Worm (Caenorhabditis elegans) whole organism, young adult: ENCODE data around the gene F52G3.8.
A peak's percentile ranks its signal among the peaks of the same experiment; 100 is the strongest.

Experiments
- C17E4.6 ChIP-seq: fragments of 200-800 bp; sonication (Bioruptor generic); IDR thresholded peaks from 2 replicates; pipeline ENCODE4 v1.3.6; 2022; ENCODE audit warnings: missing genetic modification reagents, missing genetic modification characterization, missing compliant biosample characterization
- D2030.7 ChIP-seq: fragments of 200-800 bp; sonication (Bioruptor generic); IDR thresholded peaks from 2 replicates; pipeline ENCODE4 v1.3.6; 2022; ENCODE audit warnings: missing genetic modification reagents, missing genetic modification characterization, missing compliant biosample characterization
- F57A8.1 ChIP-seq: fragments of 200-800 bp; sonication (Bioruptor generic); optimal IDR thresholded peaks from 2 replicates; lab custom pipeline; 2018; ENCODE audit warnings: mild to moderate bottlenecking, missing genetic modification characterization, moderate library complexity, missing compliant biosample characterization
- K11D2.4 ChIP-seq: fragments of 200-800 bp; sonication (Bioruptor generic); IDR thresholded peaks from 2 replicates; pipeline ENCODE4 v1.3.6; 2022; ENCODE audit warnings: missing genetic modification reagents, missing genetic modification characterization, missing compliant biosample characterization
- K12H6.12 ChIP-seq: fragments of 200-800 bp; sonication (Bioruptor generic); optimal IDR thresholded peaks from 2 replicates; lab custom pipeline; 2018; ENCODE audit warnings: mild to moderate bottlenecking, missing genetic modification characterization, missing compliant biosample characterization
- T26A5.8 ChIP-seq: sonication (generic microtip); optimal IDR thresholded peaks from 2 replicates; lab custom pipeline; 2016; ENCODE audit warnings: missing genetic modification characterization, missing compliant biosample characterization
- Y79H2A.3 ChIP-seq: fragments of 200-800 bp; sonication (Bioruptor generic); conservative IDR thresholded peaks from 2 replicates; pipeline ENCODE4 v1.3.6; 2022; ENCODE audit warnings: missing genetic modification reagents, missing genetic modification characterization, missing compliant biosample characterization
- Y95B8A.8 ChIP-seq: fragments of 200-800 bp; sonication (Bioruptor generic); IDR thresholded peaks from 2 replicates; pipeline ENCODE4 v1.3.6; 2022; ENCODE audit warnings: missing genetic modification reagents, missing genetic modification characterization, missing compliant biosample characterization
- akir-1 ChIP-seq: fragments of 200-800 bp; sonication (Bioruptor generic); optimal IDR thresholded peaks from 2 replicates; lab custom pipeline; 2018; ENCODE audit warnings: mild to moderate bottlenecking, missing genetic modification characterization, moderate library complexity, missing compliant biosample characterization
- aptf-2 ChIP-seq: fragments of 200-800 bp; sonication (Bioruptor generic); conservative IDR thresholded peaks from 2 replicates; pipeline ENCODE4 v1.3.6; 2022; ENCODE audit warnings: missing genetic modification reagents, missing genetic modification characterization, missing compliant biosample characterization
- atf-7 ChIP-seq: sonication (generic microtip); optimal IDR thresholded peaks from 2 replicates; lab custom pipeline; 2017; ENCODE audit warnings: mild to moderate bottlenecking, missing genetic modification characterization, missing compliant biosample characterization
- attf-3 ChIP-seq: fragments of 200-800 bp; sonication (Bioruptor generic); conservative IDR thresholded peaks from 2 replicates; pipeline ENCODE4 v1.3.6; 2022; ENCODE audit warnings: missing genetic modification reagents, missing genetic modification characterization, missing compliant biosample characterization
- attf-5 ChIP-seq: fragments of 200-800 bp; sonication (Bioruptor generic); optimal IDR thresholded peaks from 2 replicates; lab custom pipeline; 2018; ENCODE audit warnings: mild to moderate bottlenecking, missing genetic modification characterization, missing compliant biosample characterization
- cebp-1 ChIP-seq, 2 experiments: fragments of 200-800 bp in 1 of 2; sonication (Bioruptor generic) in 1 of 2; sonication (generic microtip) in 1 of 2; IDR thresholded peaks in 1 of 2; optimal IDR thresholded peaks in 1 of 2; 2 replicates each; pipeline versions ENCODE4 v1.3.6 to Lab custom; 2017 to 2022; ENCODE audit warnings: missing compliant biosample characterization in 2 of 2, missing genetic modification characterization in 2 of 2, mild to moderate bottlenecking in 1 of 2, missing genetic modification reagents in 1 of 2, moderate library complexity in 1 of 2
- ceh-27 ChIP-seq: fragments of 200-800 bp; sonication (Bioruptor generic); optimal IDR thresholded peaks from 2 replicates; lab custom pipeline; 2018; ENCODE audit warnings: mild to moderate bottlenecking, missing genetic modification characterization, moderate library complexity, missing compliant biosample characterization
- ceh-58 ChIP-seq: fragments of 200-800 bp; sonication (Bioruptor generic); IDR thresholded peaks from 2 replicates; pipeline ENCODE4 v1.3.6; 2022; ENCODE audit warnings: missing genetic modification characterization, missing compliant biosample characterization
- ceh-79 ChIP-seq: sonication (generic microtip); optimal IDR thresholded peaks from 2 replicates; lab custom pipeline; 2017; ENCODE audit warnings: mild to moderate bottlenecking, missing genetic modification characterization, missing compliant biosample characterization
- ceh-91 ChIP-seq: fragments of 200-800 bp; sonication (Bioruptor generic); IDR thresholded peaks from 2 replicates; pipeline ENCODE4 v1.3.6; 2022; ENCODE audit warnings: missing genetic modification reagents, missing genetic modification characterization, missing compliant biosample characterization
- chd-7 ChIP-seq: sonication (generic microtip); optimal IDR thresholded peaks from 2 replicates; lab custom pipeline; 2016; ENCODE audit warnings: mild to moderate bottlenecking, missing genetic modification characterization, moderate library complexity, missing compliant biosample characterization
- die-1 ChIP-seq: sonication (generic microtip); optimal IDR thresholded peaks from 2 replicates; lab custom pipeline; 2016; ENCODE audit warnings: missing genotype, mild to moderate bottlenecking, missing genetic modification characterization, missing compliant biosample characterization
- dox-1 ChIP-seq: fragments of 200-800 bp; sonication (Bioruptor generic); IDR thresholded peaks from 2 replicates; pipeline ENCODE4 v1.3.6; 2022; ENCODE audit warnings: missing genetic modification reagents, missing genetic modification characterization, missing compliant biosample characterization
- dpff-1 ChIP-seq: sonication (generic microtip); optimal IDR thresholded peaks from 2 replicates; lab custom pipeline; 2017; ENCODE audit warnings: mild to moderate bottlenecking, missing genetic modification characterization, missing compliant biosample characterization
- dpl-1 ChIP-seq: fragments of 150-350 bp; optimal IDR thresholded peaks from 2 replicates; lab custom pipeline; 2014; ENCODE audit warnings: missing biosample characterization, missing genetic modification reagents, missing genetic modification characterization
- egl-44 ChIP-seq: fragments of 200-800 bp; sonication (Bioruptor generic); IDR thresholded peaks from 2 replicates; pipeline ENCODE4 v1.3.6; 2022; ENCODE audit warnings: missing genetic modification reagents, missing genetic modification characterization, missing compliant biosample characterization
- hmg-1.2 ChIP-seq: fragments of 200-800 bp; sonication (Bioruptor generic); IDR thresholded peaks from 2 replicates; pipeline ENCODE4 v1.3.6; 2022; ENCODE audit warnings: missing genetic modification reagents, missing genetic modification characterization, missing compliant biosample characterization
- hsf-1 ChIP-seq: fragments of 200-800 bp; sonication (Bioruptor generic); IDR thresholded peaks from 2 replicates; pipeline ENCODE4 v1.3.6; 2022; ENCODE audit warnings: missing genetic modification reagents, missing genetic modification characterization, missing compliant biosample characterization
- lin-40 ChIP-seq: sonication (generic microtip); optimal IDR thresholded peaks from 2 replicates; lab custom pipeline; 2016; ENCODE audit warnings: missing genetic modification characterization, mild to moderate bottlenecking, missing compliant biosample characterization, missing genotype, missing genetic modification reagents
- lir-1 ChIP-seq: fragments of 200-800 bp; sonication (Bioruptor generic); conservative IDR thresholded peaks from 2 replicates; pipeline ENCODE4 v1.3.6; 2022; ENCODE audit warnings: missing genetic modification reagents, missing genetic modification characterization, missing compliant biosample characterization
- lsy-27 ChIP-seq: sonication (generic microtip); optimal IDR thresholded peaks from 2 replicates; lab custom pipeline; 2017; ENCODE audit warnings: missing genetic modification characterization, mild to moderate bottlenecking, missing compliant biosample characterization, antibody characterized with exemption, missing genotype, borderline replicate concordance; ENCODE audit not compliant: insufficient read depth
- madf-6 ChIP-seq: fragments of 200-800 bp; sonication (Bioruptor generic); IDR thresholded peaks from 2 replicates; pipeline ENCODE4 v1.3.6; 2022; ENCODE audit warnings: missing genetic modification reagents, missing genetic modification characterization, missing compliant biosample characterization
- madf-8 ChIP-seq: fragments of 200-800 bp; sonication (Bioruptor generic); conservative IDR thresholded peaks from 2 replicates; pipeline ENCODE4 v1.3.6; 2022; ENCODE audit warnings: missing genetic modification reagents, missing genetic modification characterization, missing compliant biosample characterization
- mes-4 ChIP-seq: sonication (generic microtip); optimal IDR thresholded peaks from 2 replicates; lab custom pipeline; 2016; ENCODE audit warnings: missing genotype, missing genetic modification characterization, missing compliant biosample characterization
- mxl-1 ChIP-seq: sonication (generic microtip); optimal IDR thresholded peaks from 2 replicates; lab custom pipeline; 2016; ENCODE audit warnings: missing genetic modification characterization, missing compliant biosample characterization
- nfya-1 ChIP-seq: sonication (generic microtip); optimal IDR thresholded peaks from 2 replicates; lab custom pipeline; 2017; ENCODE audit warnings: antibody characterized with exemption, missing compliant biosample characterization, missing genetic modification characterization, borderline replicate concordance; ENCODE audit not compliant: insufficient read depth
- nfya-2 ChIP-seq: fragments of 200-800 bp; sonication (Bioruptor generic); IDR thresholded peaks from 2 replicates; pipeline ENCODE4 v1.3.6; 2022; ENCODE audit warnings: missing genetic modification reagents, missing genetic modification characterization, missing compliant biosample characterization
- nhr-120 ChIP-seq: fragments of 200-800 bp; sonication (Bioruptor generic); IDR thresholded peaks from 2 replicates; pipeline ENCODE4 v1.3.6; 2022; ENCODE audit warnings: missing genetic modification characterization, missing compliant biosample characterization
- nhr-90 ChIP-seq: sonication (generic microtip); optimal IDR thresholded peaks from 2 replicates; lab custom pipeline; 2016; ENCODE audit warnings: missing genotype, mild to moderate bottlenecking, missing genetic modification characterization, missing compliant biosample characterization
- rcor-1 ChIP-seq: fragments of 200-800 bp; sonication (Bioruptor generic); IDR thresholded peaks from 2 replicates; pipeline ENCODE4 v1.3.6; 2022; ENCODE audit warnings: missing genetic modification reagents, missing genetic modification characterization, missing compliant biosample characterization
- sea-2 ChIP-seq: fragments of 200-800 bp; sonication (Bioruptor generic); IDR thresholded peaks from 2 replicates; pipeline ENCODE4 v1.3.6; 2022; ENCODE audit warnings: missing genetic modification characterization, missing compliant biosample characterization
- snpc-1.3 ChIP-seq: sonication (generic microtip); optimal IDR thresholded peaks from 2 replicates; lab custom pipeline; 2017; ENCODE audit warnings: missing genetic modification characterization, mild to moderate bottlenecking, missing compliant biosample characterization, antibody characterized with exemption, moderate library complexity, missing genotype, missing genetic modification reagents; ENCODE audit not compliant: insufficient read depth
- snpc-3.4 ChIP-seq: sonication (generic microtip); optimal IDR thresholded peaks from 2 replicates; lab custom pipeline; 2017; ENCODE audit warnings: missing genetic modification characterization, mild to moderate bottlenecking, missing compliant biosample characterization, antibody characterized with exemption, moderate library complexity, missing genotype, missing genetic modification reagents
- snpc-4 ChIP-seq, 5 experiments: fragments of 150-350 bp in 1 of 5; sonication (generic microtip) in 4 of 5; optimal IDR thresholded peaks; 2 replicates each; lab custom pipeline; 2014 to 2018; ENCODE audit warnings: missing genetic modification characterization in 5 of 5, missing biosample characterization in 3 of 5, antibody characterized with exemption in 2 of 5, mild to moderate bottlenecking in 2 of 5, missing compliant biosample characterization in 2 of 5, missing genotype in 2 of 5, moderate library complexity in 2 of 5, missing genetic modification reagents in 1 of 5
- somi-1 ChIP-seq: fragments of 200-800 bp; sonication (Bioruptor generic); optimal IDR thresholded peaks from 2 replicates; lab custom pipeline; 2018; ENCODE audit warnings: mild to moderate bottlenecking, missing genetic modification characterization, missing compliant biosample characterization
- sptf-2 ChIP-seq: fragments of 200-800 bp; sonication (Bioruptor generic); optimal IDR thresholded peaks from 2 replicates; lab custom pipeline; 2018; ENCODE audit warnings: mild to moderate bottlenecking, missing genetic modification characterization, missing compliant biosample characterization
- tlf-1 ChIP-seq: fragments of 200-800 bp; sonication (Bioruptor generic); optimal IDR thresholded peaks from 2 replicates; lab custom pipeline; 2018; ENCODE audit warnings: mild to moderate bottlenecking, missing genetic modification characterization, missing compliant biosample characterization
- zim-3 ChIP-seq: sonication (generic microtip); optimal IDR thresholded peaks from 2 replicates; lab custom pipeline; 2017; ENCODE audit warnings: mild to moderate bottlenecking, missing genetic modification characterization, moderate library complexity, missing compliant biosample characterization
- ztf-28 ChIP-seq: fragments of 200-800 bp; sonication (Bioruptor generic); IDR thresholded peaks from 2 replicates; pipeline ENCODE4 v1.3.6; 2022; ENCODE audit warnings: missing genetic modification reagents, missing genetic modification characterization, missing compliant biosample characterization

Gene F52G3.8

DNA sequence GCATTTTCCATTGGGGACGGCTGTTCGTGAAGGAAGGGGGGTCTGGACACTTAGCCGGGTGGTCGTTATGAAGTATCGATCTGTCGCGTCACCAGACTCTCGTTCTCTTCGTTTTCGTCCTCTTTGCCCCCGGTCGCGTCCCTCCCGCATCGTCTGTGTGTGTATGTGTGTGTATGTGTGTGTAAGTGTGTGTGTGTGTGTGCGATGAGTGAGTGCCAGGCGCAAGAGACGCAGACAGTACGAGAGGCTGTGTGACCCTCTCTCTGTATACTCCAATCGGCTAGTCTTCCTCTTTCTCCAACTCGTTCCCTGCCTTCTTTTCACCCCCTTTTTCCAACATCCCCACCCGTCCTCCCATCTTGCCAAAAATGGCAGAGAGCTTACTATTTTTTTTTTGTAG lies 8.6 kb upstream of the F52G3.8 start (continued):
- TF ChIP-seq snpc-1.3 (tag; lab: Kevin White, UChicago) (peak; percentile 29), dox-1 (peak; percentile 77), lin-40 (tag; lab: Kevin White, UChicago) (peak; percentile 81), die-1 (tag; lab: Kevin White, UChicago) (peak; percentile 23), F57A8.1 (no peak), aptf-2 (GFP tag; lab: Robert Waterston, UW) (no peak), Y79H2A.3 (GFP tag; lab: Robert Waterston, UW) (no peak), tlf-1 (GFP tag; lab: Kevin White, UChicago) (peak; percentile 18), nhr-90 (tag; lab: Kevin White, UChicago) (no peak), egl-44 (GFP tag; lab: Robert Waterston, UW) (peak; percentile 69; the same call in 1 of the 2 replicates), snpc-3.4 (tag; lab: Kevin White, UChicago) (no peak), K12H6.12 (tag; lab: Kevin White, UChicago) (peak; percentile 88), attf-3 (GFP tag; lab: Robert Waterston, UW) (no peak), lir-1 (GFP tag; lab: Robert Waterston, UW) (peak; percentile 98), snpc-4 (GFP tag; optimal IDR thresholded peaks at IDR 0.05; lab: Kevin White, UChicago) (no peak), snpc-4 (tag; optimal IDR thresholded peaks at IDR 0.05; lab: Kevin White, UChicago) (peak in 3 of 4 experiments; percentile 29 to 70 (median 51)), madf-8 (GFP tag; lab: Robert Waterston, UW) (no peak), T26A5.8 (no peak), somi-1 (GFP tag; lab: Kevin White, UChicago) (peak; percentile 59), ceh-91 (GFP tag; lab: Robert Waterston, UW) (no peak), attf-5 (GFP tag; lab: Kevin White, UChicago) (peak; percentile 64), sptf-2 (GFP tag; lab: Kevin White, UChicago) (no peak), nfya-1 (no peak), ceh-79 (tag; lab: Kevin White, UChicago) (no peak), zim-3 (tag; lab: Kevin White, UChicago) (no peak), mxl-1 (tag; lab: Kevin White, UChicago) (no peak), rcor-1 (GFP tag; lab: Robert Waterston, UW) (peak; percentile 48; the same call in 1 of the 2 replicates), chd-7 (tag; lab: Kevin White, UChicago) (peak; percentile 77), C17E4.6 (GFP tag; lab: Robert Waterston, UW) (no peak), sea-2 (GFP tag; lab: Robert Waterston, UW) (no peak), nfya-2 (GFP tag; lab: Robert Waterston, UW) (no peak), cebp-1 (GFP tag; IDR thresholded peaks at IDR 0.05; lab: Robert Waterston, UW) (0 out of 2 replicates have a peak, but pooled peaks have one; percentile 39), cebp-1 (tag; optimal IDR thresholded peaks at IDR 0.05; lab: Kevin White, UChicago) (peak; percentile 82), D2030.7 (GFP tag; lab: Robert Waterston, UW) (no peak), ztf-28 (GFP tag; lab: Robert Waterston, UW) (no peak), dpl-1 (GFP tag; lab: Kevin White, UChicago) (no peak), hmg-1.2 (GFP tag; lab: Robert Waterston, UW) (peak; percentile 92), hsf-1 (GFP tag; lab: Robert Waterston, UW) (0 out of 2 replicates have a peak, but pooled peaks have one; percentile 42), nhr-120 (0 out of 2 replicates have a peak, but pooled peaks have one; percentile 28), atf-7 (tag; lab: Kevin White, UChicago) (peak; percentile 45), ceh-27 (GFP tag; lab: Kevin White, UChicago) (peak; percentile 92), ceh-58 (GFP tag; lab: Robert Waterston, UW) (no peak), dpff-1 (tag; lab: Kevin White, UChicago) (no peak), K11D2.4 (peak; percentile 79), mes-4 (tag; lab: Kevin White, UChicago) (no peak), madf-6 (GFP tag; lab: Robert Waterston, UW) (0 out of 2 replicates have a peak, but pooled peaks have one; percentile 21), Y95B8A.8 (GFP tag; lab: Robert Waterston, UW) (no peak), lsy-27 (tag; lab: Kevin White, UChicago) (no peak), akir-1 (GFP tag; lab: Kevin White, UChicago) (no peak)
